Worm (Caenorhabditis elegans): ENCODE data around the gene cyl-1.

DNA sequence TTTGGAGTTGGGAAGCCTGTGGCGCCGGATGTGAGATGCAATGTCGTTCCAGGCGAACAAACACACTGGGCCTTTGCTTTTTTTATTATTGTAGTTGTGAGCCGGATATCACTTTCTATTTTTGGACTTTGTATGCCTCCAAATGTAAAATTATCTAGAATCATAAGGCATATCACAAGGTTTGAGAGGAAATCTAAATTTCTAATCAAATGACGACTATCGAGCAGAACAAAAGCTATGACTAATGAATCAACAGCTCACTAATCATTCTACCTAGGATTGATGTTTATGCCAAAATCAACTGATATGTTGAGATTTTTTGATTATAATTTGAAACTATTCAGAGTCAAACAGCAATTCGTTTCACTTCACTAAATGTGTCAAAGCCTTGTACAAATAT lies 44.4 kb upstream of the cyl-1 start:
- no peak for TF ChIP-seq daf-12 (tag; optimal IDR thresholded peaks at IDR 0.05)
- no peak for TF ChIP-seq egl-27 (tag; optimal IDR thresholded peaks at IDR 0.05)
- no peak for TF ChIP-seq ZK546.5 (tag; optimal IDR thresholded peaks at IDR 0.05)
- TF ChIP-seq dmd-9 (GFP tag; IDR thresholded peaks at IDR 0.05): no peak
- no peak for TF ChIP-seq lsy-2 (tag; optimal IDR thresholded peaks at IDR 0.05)
- no peak for TF ChIP-seq nhr-28 (tag; optimal IDR thresholded peaks at IDR 0.05)
- no peak for TF ChIP-seq aly-2 (tag; optimal IDR thresholded peaks at IDR 0.05)
- no peak for TF ChIP-seq lin-39 (tag; optimal IDR thresholded peaks at IDR 0.05)
- no peak for TF ChIP-seq php-3 (GFP tag; IDR thresholded peaks at IDR 0.05)
- no peak for TF ChIP-seq nhr-237 (tag; optimal IDR thresholded peaks at IDR 0.05)
- no peak for TF ChIP-seq aha-1 (tag)
- TF ChIP-seq unc-62 (GFP tag; optimal IDR thresholded peaks at IDR 0.05 in 1 of 2): peak in 1 of 2 experiments; percentile 64
- TF ChIP-seq unc-62 (tag; optimal IDR thresholded peaks at IDR 0.05): no peak
- TF ChIP-seq nhr-11 (tag; optimal IDR thresholded peaks at IDR 0.05): no peak
- TF ChIP-seq ZK337.2 (GFP tag; IDR thresholded peaks at IDR 0.05): no peak

Measured in whole organism, L4 larva.